Fruit fly (Drosophila melanogaster) whole organism, embryonic: Measurements from ENCODE around the gene Shawn.

Source experiments
- Adf1 ChIP-seq: fragments of 200-800 bp; sonication (Bioruptor generic); IDR thresholded peaks from 2 replicates; pipeline ENCODE4 v1.3.6; 2022; ENCODE audit warnings: missing biosample characterization, missing genetic modification characterization
- Antp ChIP-seq: fragments of 200-800 bp; sonication (Bioruptor generic); optimal IDR thresholded peaks from 3 replicates; lab custom pipeline; 2016; ENCODE audit warnings: missing biosample characterization, missing genetic modification characterization
- Bgb ChIP-seq: fragments of 200-800 bp; sonication (Bioruptor generic); IDR thresholded peaks from 2 replicates; pipeline ENCODE4 v1.3.6; 2022; ENCODE audit warnings: missing biosample characterization, missing genetic modification characterization; ENCODE audit not compliant: partially characterized antibody
- CG10565 ChIP-seq: fragments of 200-800 bp; sonication (Bioruptor generic); optimal IDR thresholded peaks from 3 replicates; lab custom pipeline; 2016; ENCODE audit warnings: missing biosample characterization, mild to moderate bottlenecking, missing genetic modification characterization
- CG11695 ChIP-seq: fragments of 200-800 bp; sonication (Bioruptor generic); IDR thresholded peaks from 3 replicates; pipeline ENCODE4 v1.3.6; 2022; ENCODE audit warnings: missing biosample characterization, missing genetic modification characterization
- CG12236 ChIP-seq: fragments of 200-800 bp; sonication (Bioruptor generic); optimal IDR thresholded peaks from 2 replicates; lab custom pipeline; 2016; ENCODE audit warnings: missing biosample characterization, missing genetic modification characterization
- CG12391 ChIP-seq: fragments of 200-800 bp; sonication (Bioruptor generic); optimal IDR thresholded peaks from 3 replicates; lab custom pipeline; 2018; ENCODE audit warnings: missing biosample characterization, mild to moderate bottlenecking, missing genetic modification characterization, moderate library complexity
- CG13287 ChIP-seq: fragments of 200-800 bp; sonication (Bioruptor generic); IDR thresholded peaks from 2 replicates; pipeline ENCODE4 v1.3.6; 2022; ENCODE audit warnings: missing biosample characterization, missing genetic modification characterization; ENCODE audit not compliant: partially characterized antibody
- CG14014 ChIP-seq: fragments of 200-800 bp; sonication (Bioruptor generic); IDR thresholded peaks from 2 replicates; pipeline ENCODE4 v1.3.6; 2022; ENCODE audit warnings: missing biosample characterization, missing genetic modification characterization
- CG14441 ChIP-seq: fragments of 200-800 bp; sonication (Bioruptor generic); IDR thresholded peaks from 2 replicates; pipeline ENCODE4 v1.3.6; 2022; ENCODE audit warnings: missing biosample characterization, missing genetic modification characterization
- CG17385 ChIP-seq: fragments of 200-800 bp; sonication (Bioruptor generic); optimal IDR thresholded peaks from 3 replicates; lab custom pipeline; 2018; ENCODE audit warnings: missing biosample characterization, mild to moderate bottlenecking, missing genetic modification characterization
- CG17568 ChIP-seq: fragments of 200-800 bp; sonication (Bioruptor generic); optimal IDR thresholded peaks from 2 replicates; lab custom pipeline; 2018; ENCODE audit warnings: missing biosample characterization, mild to moderate bottlenecking, missing genetic modification characterization, moderate library complexity
- CG17829 ChIP-seq: fragments of 200-800 bp; optimal IDR thresholded peaks from 2 replicates; lab custom pipeline; 2019; ENCODE audit warnings: missing biosample characterization, mild to moderate bottlenecking, missing genetic modification characterization, moderate library complexity
- CG31388 ChIP-seq: fragments of 200-800 bp; sonication (Bioruptor generic); optimal IDR thresholded peaks from 2 replicates; lab custom pipeline; 2016; ENCODE audit warnings: missing biosample characterization, missing genetic modification characterization
- CG34224 ChIP-seq: fragments of 200-800 bp; sonication (Bioruptor generic); IDR thresholded peaks from 3 replicates; pipeline ENCODE4 v1.3.6; 2022; ENCODE audit warnings: missing biosample characterization, missing genetic modification characterization; ENCODE audit not compliant: partially characterized antibody
- CG4404 ChIP-seq: fragments of 200-800 bp; sonication (Bioruptor generic); IDR thresholded peaks from 2 replicates; pipeline ENCODE4 v1.3.6; 2022; ENCODE audit warnings: missing biosample characterization, missing genetic modification characterization
- CG7271 ChIP-seq: fragments of 200-800 bp; sonication (Bioruptor generic); optimal IDR thresholded peaks from 2 replicates; lab custom pipeline; 2018; ENCODE audit warnings: missing biosample characterization, mild to moderate bottlenecking, missing genetic modification characterization, moderate library complexity
- CG8290 ChIP-seq, 3 experiments: fragments of 200-800 bp; sonication (Bioruptor generic); optimal IDR thresholded peaks; 2 replicates each; lab custom pipeline; 2016 to 2019; ENCODE audit warnings: missing biosample characterization in 3 of 3, missing genetic modification characterization in 3 of 3, mild to moderate bottlenecking in 2 of 3, moderate library complexity in 1 of 3
- CG9817 ChIP-seq: fragments of 200-800 bp; sonication (Bioruptor generic); optimal IDR thresholded peaks from 2 replicates; lab custom pipeline; 2018; ENCODE audit warnings: missing biosample characterization, mild to moderate bottlenecking, missing genetic modification characterization, moderate library complexity
- CrebB ChIP-seq: fragments of 200-800 bp; sonication (Bioruptor generic); optimal IDR thresholded peaks from 3 replicates; lab custom pipeline; 2018; ENCODE audit warnings: missing biosample characterization, mild to moderate bottlenecking, missing genetic modification characterization
- D ChIP-seq, 2 experiments: fragments of 200-800 bp in 1 of 2; fragments of >200 bp in 1 of 2; sonication (Bioruptor generic) in 1 of 2; optimal IDR thresholded peaks; 2 replicates in 1 of 2; 3 replicates in 1 of 2; lab custom pipeline; 2017; ENCODE audit warnings: mild to moderate bottlenecking in 1 of 2, missing biosample characterization in 1 of 2, missing genetic modification characterization in 1 of 2, missing genetic modification reagents in 1 of 2
- Dll ChIP-seq: fragments of 200-800 bp; sonication (Bioruptor generic); IDR thresholded peaks from 4 replicates; pipeline ENCODE4 v1.3.6; 2022; ENCODE audit warnings: missing biosample characterization, missing genetic modification characterization; ENCODE audit not compliant: partially characterized antibody
- Elba2 ChIP-seq: fragments of 200-800 bp; sonication (Bioruptor generic); optimal IDR thresholded peaks from 3 replicates; lab custom pipeline; 2016; ENCODE audit warnings: missing biosample characterization, missing genetic modification characterization
- HLH4C ChIP-seq: fragments of 200-800 bp; sonication (Bioruptor generic); IDR thresholded peaks from 3 replicates; pipeline ENCODE4 v1.3.6; 2022; ENCODE audit warnings: missing biosample characterization, missing genetic modification characterization; ENCODE audit not compliant: partially characterized antibody
- HmgD ChIP-seq: fragments of 200-800 bp; sonication (Bioruptor generic); optimal IDR thresholded peaks from 3 replicates; lab custom pipeline; 2016; ENCODE audit warnings: missing biosample characterization, missing genetic modification characterization
- MESR4 ChIP-seq: fragments of 200-800 bp; sonication (Bioruptor generic); optimal IDR thresholded peaks from 2 replicates; lab custom pipeline; 2018; ENCODE audit warnings: missing biosample characterization, mild to moderate bottlenecking, missing genetic modification characterization, moderate library complexity
- MTF-1 ChIP-seq: fragments of 200-800 bp; sonication (Bioruptor generic); optimal IDR thresholded peaks from 2 replicates; lab custom pipeline; 2018; ENCODE audit warnings: missing biosample characterization, mild to moderate bottlenecking, missing genetic modification characterization, borderline replicate concordance
- Med ChIP-seq: fragments of 200-800 bp; sonication (Bioruptor generic); peaks from one replicate; lab custom pipeline; 2016; ENCODE audit warnings: missing biosample characterization, missing genetic modification characterization, mild to moderate bottlenecking, inconsistent platforms, moderate library complexity
- NK7.1 ChIP-seq: fragments of 200-800 bp; sonication (Bioruptor generic); optimal IDR thresholded peaks from 3 replicates; lab custom pipeline; 2016; ENCODE audit warnings: missing biosample characterization, missing genetic modification characterization
- Nf-YC ChIP-seq: fragments of 200-800 bp; optimal IDR thresholded peaks from 3 replicates; lab custom pipeline; 2019; ENCODE audit warnings: missing biosample characterization, mild to moderate bottlenecking, missing genetic modification characterization, moderate library complexity
- Trl ChIP-seq, 3 experiments: fragments of >200 bp in 2 of 3; fragments of 200-800 bp in 1 of 3; sonication (Bioruptor generic) in 1 of 3; optimal IDR thresholded peaks; 2 replicates in 1 of 3; 3 replicates in 2 of 3; lab custom pipeline; 2016 to 2017; ENCODE audit warnings: missing biosample characterization in 1 of 3, missing genetic modification characterization in 1 of 3
- Vsx1 ChIP-seq: fragments of 200-800 bp; sonication (Bioruptor generic); optimal IDR thresholded peaks from 2 replicates; lab custom pipeline; 2017; ENCODE audit warnings: missing biosample characterization, mild to moderate bottlenecking, missing genetic modification characterization, missing genetic modification reagents
- ap ChIP-seq: fragments of 200-800 bp; sonication (Bioruptor generic); IDR thresholded peaks from 2 replicates; pipeline ENCODE4 v1.3.6; 2022; ENCODE audit warnings: missing biosample characterization, missing genetic modification characterization
- ara ChIP-seq: fragments of 200-800 bp; sonication (Bioruptor generic); IDR thresholded peaks from 2 replicates; pipeline ENCODE4 v1.3.6; 2022; ENCODE audit warnings: missing biosample characterization, missing genetic modification characterization
- dm ChIP-seq: fragments of 200-800 bp; sonication (Bioruptor generic); optimal IDR thresholded peaks from 3 replicates; lab custom pipeline; 2016; ENCODE audit warnings: missing biosample characterization, missing genetic modification characterization
- dpn ChIP-seq, 2 experiments: fragments of 200-800 bp; sonication (Bioruptor generic); optimal IDR thresholded peaks; 3 replicates each; lab custom pipeline; 2016; ENCODE audit warnings: missing biosample characterization in 2 of 2, missing genetic modification characterization in 2 of 2
- ewg ChIP-seq: fragments of 200-800 bp; sonication (Bioruptor generic); optimal IDR thresholded peaks from 3 replicates; lab custom pipeline; 2017; ENCODE audit warnings: mild to moderate bottlenecking, missing biosample characterization, missing genetic modification reagents, missing genetic modification characterization
- ftz-f1 ChIP-seq: fragments of 200-800 bp; sonication (Bioruptor generic); optimal IDR thresholded peaks from 2 replicates; lab custom pipeline; 2016; ENCODE audit warnings: missing biosample characterization, missing genetic modification characterization
- gce ChIP-seq: fragments of 200-800 bp; sonication (Bioruptor generic); IDR thresholded peaks from 3 replicates; pipeline ENCODE4 v1.3.6; 2022; ENCODE audit warnings: missing biosample characterization, missing genetic modification characterization
- grau ChIP-seq: fragments of 200-800 bp; optimal IDR thresholded peaks from 3 replicates; lab custom pipeline; 2019; ENCODE audit warnings: missing biosample characterization, mild to moderate bottlenecking, missing genetic modification characterization, moderate library complexity
- gt ChIP-seq: fragments of 200-800 bp; sonication (Bioruptor generic); IDR thresholded peaks from 2 replicates; pipeline ENCODE4 v1.3.6; 2022; ENCODE audit warnings: missing biosample characterization, missing genetic modification characterization
- ind ChIP-seq: fragments of 200-800 bp; sonication (Bioruptor generic); optimal IDR thresholded peaks from 3 replicates; lab custom pipeline; 2016; ENCODE audit warnings: missing biosample characterization, missing genetic modification characterization
- lbe ChIP-seq: fragments of 200-800 bp; sonication (Bioruptor generic); optimal IDR thresholded peaks from 2 replicates; lab custom pipeline; 2016; ENCODE audit warnings: missing biosample characterization, mild to moderate bottlenecking, missing genetic modification characterization
- nerfin-1 ChIP-seq: fragments of 200-800 bp; sonication (Bioruptor generic); optimal IDR thresholded peaks from 3 replicates; lab custom pipeline; 2019; ENCODE audit warnings: missing biosample characterization, mild to moderate bottlenecking, missing genetic modification characterization, moderate library complexity
- p53 ChIP-seq: fragments of 200-800 bp; sonication (Bioruptor generic); optimal IDR thresholded peaks from 2 replicates; lab custom pipeline; 2016; ENCODE audit warnings: missing biosample characterization, missing genetic modification characterization
- psq ChIP-seq: fragments of 200-800 bp; sonication (Bioruptor generic); optimal IDR thresholded peaks from 2 replicates; lab custom pipeline; 2017; ENCODE audit warnings: missing biosample characterization, missing genetic modification characterization
- stc ChIP-seq: fragments of 200-800 bp; sonication (Bioruptor generic); IDR thresholded peaks from 2 replicates; pipeline ENCODE4 v1.3.6; 2022; ENCODE audit warnings: missing biosample characterization, missing genetic modification characterization
- vvl ChIP-seq: fragments of 200-800 bp; sonication (Bioruptor generic); IDR thresholded peaks from 2 replicates; pipeline ENCODE4 v1.3.6; 2022; ENCODE audit warnings: missing biosample characterization, missing genetic modification characterization
- zfh1 ChIP-seq: fragments of 200-800 bp; sonication (Bioruptor generic); IDR thresholded peaks from 3 replicates; pipeline ENCODE4 v1.3.6; 2022; ENCODE audit warnings: missing biosample characterization, missing genetic modification characterization

Gene Shawn

dm6 chrX:19631365-19631832 lies 20.1 kb downstream of the Shawn start (continued):
- TF ChIP-seq dpn (GFP tag; optimal IDR thresholded peaks at IDR 0.05; lab: Kevin White, UChicago) (no peak), lbe (GFP tag; lab: Kevin White, UChicago) (no peak), ap (GFP tag; lab: Robert Waterston, UW) (no peak), CG12391 (tag; lab: Kevin White, UChicago) (no peak), CG14014 (GFP tag; lab: Robert Waterston, UW) (no peak), Nf-YC (tag; lab: Kevin White, UChicago) (no peak), CG17385 (GFP tag; lab: Kevin White, UChicago) (peak; percentile 29), Trl (optimal IDR thresholded peaks at IDR 0.05; lab: Kevin White, UChicago) (peak; percentile 84 to 92), Trl (GFP tag; optimal IDR thresholded peaks at IDR 0.05; lab: Kevin White, UChicago) (no peak), gce (GFP tag; lab: Robert Waterston, UW) (no peak), Med (GFP tag; lab: Kevin White, UChicago) (no peak), p53 (GFP tag; lab: Kevin White, UChicago) (peak; percentile 98), CG8290 (GFP tag; optimal IDR thresholded peaks at IDR 0.05; lab: Kevin White, UChicago) (no peak), CG8290 (tag; optimal IDR thresholded peaks at IDR 0.05; lab: Kevin White, UChicago) (no peak), Dll (0 out of 4 replicates have a peak, but pooled peaks have one; percentile 28), gt (GFP tag; lab: Robert Waterston, UW) (no peak), CG31388 (GFP tag; lab: Kevin White, UChicago) (no peak), CG9817 (tag; lab: Kevin White, UChicago) (no peak), HmgD (no peak), CrebB (tag; lab: Kevin White, UChicago) (no peak), CG14441 (GFP tag; lab: Robert Waterston, UW) (no peak), Antp (GFP tag; lab: Kevin White, UChicago) (no peak), Adf1 (GFP tag; lab: Robert Waterston, UW) (peak; percentile 87), grau (tag; lab: Kevin White, UChicago) (no peak), ara (no peak), MTF-1 (GFP tag; lab: Kevin White, UChicago) (peak; percentile 95), CG10565 (GFP tag; lab: Kevin White, UChicago) (no peak), Elba2 (peak; percentile 3), CG13287 (GFP tag; lab: Robert Waterston, UW) (peak; percentile 49; the same call in 1 of the 2 replicates), ewg (GFP tag; lab: Kevin White, UChicago) (peak; percentile 47), nerfin-1 (peak; percentile 20), D (optimal IDR thresholded peaks at IDR 0.05; lab: Kevin White, UChicago) (no peak), D (GFP tag; optimal IDR thresholded peaks at IDR 0.05; lab: Kevin White, UChicago) (no peak), CG4404 (GFP tag; lab: Robert Waterston, UW) (no peak), ind (GFP tag; lab: Kevin White, UChicago) (no peak), HLH4C (GFP tag; lab: Robert Waterston, UW) (0 out of 3 replicates have a peak, but pooled peaks have one; percentile 44), CG17829 (no peak), NK7.1 (GFP tag; lab: Kevin White, UChicago) (no peak), stc (GFP tag; lab: Robert Waterston, UW) (no peak), Bgb (GFP tag; lab: Robert Waterston, UW) (peak; percentile 42; the same call in 1 of the 2 replicates), ftz-f1 (GFP tag; lab: Kevin White, UChicago) (peak; percentile 25), psq (GFP tag; lab: Kevin White, UChicago) (no peak), CG17568 (GFP tag; lab: Kevin White, UChicago) (no peak), vvl (GFP tag; lab: Robert Waterston, UW) (peak; percentile 38; the same call in 1 of the 2 replicates), CG11695 (GFP tag; lab: Robert Waterston, UW) (peak; percentile 64; the same call in 1 of the 3 replicates), dm (GFP tag; lab: Kevin White, UChicago) (no peak), Vsx1 (no peak), CG7271 (tag; lab: Kevin White, UChicago) (no peak), MESR4 (GFP tag; lab: Kevin White, UChicago) (peak; percentile 13), zfh1 (GFP tag; lab: Robert Waterston, UW) (no peak), CG12236 (GFP tag; lab: Kevin White, UChicago) (no peak), CG34224 (GFP tag; lab: Robert Waterston, UW) (peak; percentile 56; the same call in 2 of the 3 replicates)
